ENCODE assay signal across 1 fruit fly cellular context in the genomic region with DNA sequence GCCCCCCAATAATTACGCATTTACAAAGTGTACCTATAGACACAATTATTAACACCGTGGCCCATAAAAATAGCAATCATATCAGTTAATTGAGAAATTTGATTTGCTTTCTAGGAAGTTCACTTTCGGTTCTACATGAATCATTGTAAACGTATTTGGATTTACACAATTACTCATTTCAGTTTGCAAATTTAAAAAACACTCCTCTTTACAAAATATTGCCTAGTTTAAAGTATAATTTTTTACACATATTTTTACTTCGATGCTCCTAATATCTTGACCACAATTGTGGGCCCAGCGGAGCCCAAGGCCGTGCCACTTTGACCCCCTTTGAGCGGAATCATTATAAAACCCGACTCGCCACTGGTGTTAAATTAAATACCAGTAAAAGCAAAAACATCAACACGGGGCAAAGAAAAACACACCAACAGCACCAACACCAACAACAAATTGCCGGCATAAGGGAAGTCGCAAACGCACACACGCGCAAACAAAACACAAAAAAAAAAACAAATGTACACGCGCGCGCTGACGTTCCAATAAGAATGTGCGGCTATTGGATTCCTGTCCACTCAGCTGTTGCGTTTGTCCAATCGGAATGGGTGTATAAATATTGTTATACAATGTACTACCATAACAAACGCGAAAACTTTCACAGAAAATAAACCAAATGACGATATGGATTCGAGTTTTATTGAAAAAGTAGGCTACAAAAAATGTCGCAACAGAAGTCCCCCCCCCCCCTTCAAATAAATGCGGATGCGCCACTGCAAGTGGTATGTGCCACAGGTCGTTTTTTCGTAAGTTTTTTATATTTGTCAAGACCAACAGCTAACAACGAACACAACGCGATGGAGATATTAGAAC.
TF ChIP-seq lines count a peak whose summit lies in the region.

No protein-coding gene starts in this region.

TF ChIP-seq in whole organism, embryonic, 481 proteins besides CTCF, POLR2A, EP300 and RAD21 (continued from another document and continues in another):
- TF ChIP-seq Ravus (GFP tag; IDR thresholded peaks at IDR 0.05; lab: Robert Waterston, UW) (no peak; the same call in 1 of the 2 replicates), Fer3 (tag; optimal IDR thresholded peaks at IDR 0.05; lab: Kevin White, UChicago) (peak; percentile 71), CG17385 (GFP tag; optimal IDR thresholded peaks at IDR 0.05; lab: Kevin White, UChicago) (peak; percentile 71), Opbp (GFP tag; IDR thresholded peaks at IDR 0.05; lab: Robert Waterston, UW; ENCODE audit: partially characterized antibody) (no peak), gfzf (GFP tag; optimal IDR thresholded peaks at IDR 0.05; lab: Kevin White, UChicago) (no peak), corto (GFP tag; optimal IDR thresholded peaks at IDR 0.05; lab: Kevin White, UChicago) (no peak), Hr3 (GFP tag; optimal IDR thresholded peaks at IDR 0.05; lab: Kevin White, UChicago) (no peak), zen (tag; optimal IDR thresholded peaks at IDR 0.05; lab: Kevin White, UChicago) (peak; percentile 13), dysf (GFP tag; IDR thresholded peaks at IDR 0.05; lab: Robert Waterston, UW) (peak; percentile 73), CG13624 (GFP tag; optimal IDR thresholded peaks at IDR 0.05; lab: Kevin White, UChicago) (peak; percentile 65), Med (GFP tag; lab: Kevin White, UChicago) (peak; percentile 86), sim (GFP tag; IDR thresholded peaks at IDR 0.05; lab: Robert Waterston, UW) (0 out of 2 replicates have a peak, but pooled peaks have one; percentile 23), Sry-β (GFP tag; optimal IDR thresholded peaks at IDR 0.05; lab: Kevin White, UChicago) (no peak), ken (GFP tag; IDR thresholded peaks at IDR 0.05; lab: Robert Waterston, UW) (no peak), Myb (GFP tag; optimal IDR thresholded peaks at IDR 0.05; lab: Kevin White, UChicago) (peak; percentile 33), CG12104 (GFP tag; optimal IDR thresholded peaks at IDR 0.05; lab: Kevin White, UChicago) (peak; percentile 42), unc-4 (GFP tag; IDR thresholded peaks at IDR 0.05; lab: Robert Waterston, UW; ENCODE audit: partially characterized antibody) (no peak), CG7745 (tag; optimal IDR thresholded peaks at IDR 0.05; lab: Kevin White, UChicago) (no peak), CG10979 (tag; optimal IDR thresholded peaks at IDR 0.05; lab: Kevin White, UChicago) (peak; percentile 42), CG8290 (GFP tag; optimal IDR thresholded peaks at IDR 0.05; lab: Kevin White, UChicago) (no peak), CG8290 (tag; optimal IDR thresholded peaks at IDR 0.05; lab: Kevin White, UChicago) (peak in 1 of 2 experiments; percentile 59), stwl (tag; optimal IDR thresholded peaks at IDR 0.05; lab: Kevin White, UChicago) (no peak), CG6254 (GFP tag; optimal IDR thresholded peaks at IDR 0.05; lab: Kevin White, UChicago) (peak; percentile 13), YL-1 (GFP tag; optimal IDR thresholded peaks at IDR 0.05; lab: Kevin White, UChicago) (no peak), D19B (GFP tag; optimal IDR thresholded peaks at IDR 0.05; lab: Kevin White, UChicago) (peak; percentile 36), trh (GFP tag; optimal IDR thresholded peaks at IDR 0.05; lab: Kevin White, UChicago) (no peak), br (optimal IDR thresholded peaks at IDR 0.05; lab: Kevin White, UChicago) (no peak), CG11398 (GFP tag; optimal IDR thresholded peaks at IDR 0.05; lab: Kevin White, UChicago) (no peak), Bteb2 (GFP tag; optimal IDR thresholded peaks at IDR 0.05; lab: Kevin White, UChicago) (peak; percentile 48), C15 (GFP tag; IDR thresholded peaks at IDR 0.05; lab: Robert Waterston, UW) (no peak), Atf6 (GFP tag; IDR thresholded peaks at IDR 0.05; lab: Robert Waterston, UW) (peak; percentile 70), Hand (GFP tag; optimal IDR thresholded peaks at IDR 0.05; lab: Kevin White, UChicago) (peak; percentile 63), sd (tag; optimal IDR thresholded peaks at IDR 0.05; lab: Kevin White, UChicago) (peak; percentile 41), chif (GFP tag; optimal IDR thresholded peaks at IDR 0.05; lab: Kevin White, UChicago) (peak; percentile 28 to 32), slp2 (GFP tag; optimal IDR thresholded peaks at IDR 0.05; lab: Kevin White, UChicago) (no peak), gcm (GFP tag; optimal IDR thresholded peaks at IDR 0.05; lab: Kevin White, UChicago) (peak; percentile 26), Sry-δ (GFP tag; optimal IDR thresholded peaks at IDR 0.05; lab: Kevin White, UChicago) (peak; percentile 3), Oli (tag; optimal IDR thresholded peaks at IDR 0.05; lab: Kevin White, UChicago) (peak; percentile 71), HLH4C (GFP tag; IDR thresholded peaks at IDR 0.05; lab: Robert Waterston, UW; ENCODE audit: partially characterized antibody) (no peak), Mes4 (GFP tag; optimal IDR thresholded peaks at IDR 0.05; lab: Kevin White, UChicago) (peak; percentile 47), zfh2 (GFP tag; optimal IDR thresholded peaks at IDR 0.05; lab: Kevin White, UChicago) (peak; percentile 50), CG4328 (GFP tag; optimal IDR thresholded peaks at IDR 0.05; lab: Kevin White, UChicago) (peak; percentile 38), PHDP (tag; optimal IDR thresholded peaks at IDR 0.05; lab: Kevin White, UChicago) (peak; percentile 75), Asciz (GFP tag; optimal IDR thresholded peaks at IDR 0.05; lab: Kevin White, UChicago) (peak; percentile 53), cas (GFP tag; IDR thresholded peaks at IDR 0.05; lab: Robert Waterston, UW) (no peak), CG5245 (GFP tag; optimal IDR thresholded peaks at IDR 0.05; lab: Kevin White, UChicago) (no peak), CG13123 (GFP tag; optimal IDR thresholded peaks at IDR 0.05; lab: Kevin White, UChicago) (no peak), E2f1 (GFP tag; IDR thresholded peaks at IDR 0.05; lab: Robert Waterston, UW) (0 out of 2 replicates have a peak, but pooled peaks have one; percentile 38), CG12071 (GFP tag; optimal IDR thresholded peaks at IDR 0.05; lab: Kevin White, UChicago) (peak; percentile 55), eyg (GFP tag; optimal IDR thresholded peaks at IDR 0.05; lab: Kevin White, UChicago) (peak; percentile 7), Chrac-16 (GFP tag; optimal IDR thresholded peaks at IDR 0.05; lab: Kevin White, UChicago) (peak; percentile 47), chinmo (GFP tag; IDR thresholded peaks at IDR 0.05; lab: Robert Waterston, UW; ENCODE audit: partially characterized antibody) (0 out of 4 replicates have a peak, but pooled peaks have one; percentile 40), CG6683 (GFP tag; optimal IDR thresholded peaks at IDR 0.05; lab: Kevin White, UChicago) (no peak), Atf-2 (GFP tag; optimal IDR thresholded peaks at IDR 0.05; lab: Kevin White, UChicago) (peak; percentile 25), CG31388 (GFP tag; optimal IDR thresholded peaks at IDR 0.05; lab: Kevin White, UChicago) (peak; percentile 13), CG32767 (GFP tag; IDR thresholded peaks at IDR 0.05; lab: Robert Waterston, UW) (0 out of 2 replicates have a peak, but pooled peaks have one; percentile 45), CG7928 (GFP tag; optimal IDR thresholded peaks at IDR 0.05; lab: Kevin White, UChicago) (no peak), Ptx1 (GFP tag; IDR thresholded peaks at IDR 0.05; lab: Robert Waterston, UW) (peak; percentile 51; the same call in 1 of the 2 replicates), CG15011 (GFP tag; optimal IDR thresholded peaks at IDR 0.05; lab: Kevin White, UChicago) (peak; percentile 62), Aef1 (GFP tag; IDR thresholded peaks at IDR 0.05; lab: Robert Waterston, UW) (peak; percentile 35; the same call in 1 of the 3 replicates), klu (GFP tag; IDR thresholded peaks at IDR 0.05; lab: Robert Waterston, UW) (no peak), fru (optimal IDR thresholded peaks at IDR 0.05; lab: Kevin White, UChicago) (no peak), CG3726 (GFP tag; IDR thresholded peaks at IDR 0.05; lab: Robert Waterston, UW) (0 out of 3 replicates have a peak, but pooled peaks have one; percentile 59), sima (GFP tag; optimal IDR thresholded peaks at IDR 0.05; lab: Kevin White, UChicago) (peak; percentile 6), CG10209 (GFP tag; optimal IDR thresholded peaks at IDR 0.05; lab: Kevin White, UChicago) (peak; percentile 59), CG9215 (GFP tag; IDR thresholded peaks at IDR 0.05; lab: Robert Waterston, UW) (peak; percentile 30; the same call in 1 of the 2 replicates), lola (GFP tag; optimal IDR thresholded peaks at IDR 0.05; lab: Kevin White, UChicago) (peak in 1 of 3 experiments; percentile 18), az2 (GFP tag; optimal IDR thresholded peaks at IDR 0.05; lab: Kevin White, UChicago) (peak; percentile 28), CG6765 (GFP tag; optimal IDR thresholded peaks at IDR 0.05; lab: Kevin White, UChicago) (peak; percentile 77), CG14860 (GFP tag; IDR thresholded peaks at IDR 0.05; lab: Robert Waterston, UW; ENCODE audit: partially characterized antibody) (no peak), Ssrp (tag; optimal IDR thresholded peaks at IDR 0.05; lab: Kevin White, UChicago) (peak; percentile 39), cad (GFP tag; optimal IDR thresholded peaks at IDR 0.05; lab: Kevin White, UChicago) (no peak), Meics (GFP tag; optimal IDR thresholded peaks at IDR 0.05; lab: Kevin White, UChicago) (peak; percentile 82), aop (GFP tag; IDR thresholded peaks at IDR 0.05; lab: Robert Waterston, UW) (no peak), CG7987 (GFP tag; optimal IDR thresholded peaks at IDR 0.05; lab: Kevin White, UChicago) (no peak), CG7372 (GFP tag; IDR thresholded peaks at IDR 0.05; lab: Robert Waterston, UW) (peak; percentile 70), CG10274 (GFP tag; optimal IDR thresholded peaks at IDR 0.05; lab: Kevin White, UChicago) (peak; percentile 40), emc (GFP tag; optimal IDR thresholded peaks at IDR 0.05; lab: Kevin White, UChicago) (peak; percentile 31), nerfin-2 (GFP tag; IDR thresholded peaks at IDR 0.05; lab: Robert Waterston, UW; ENCODE audit: partially characterized antibody) (no peak), CG33557 (GFP tag; optimal IDR thresholded peaks at IDR 0.05; lab: Kevin White, UChicago) (no peak), Hsf (GFP tag; optimal IDR thresholded peaks at IDR 0.05; lab: Kevin White, UChicago) (peak; percentile 71), org-1 (GFP tag; optimal IDR thresholded peaks at IDR 0.05; lab: Kevin White, UChicago) (peak; percentile 58), Dek (tag; optimal IDR thresholded peaks at IDR 0.05; lab: Kevin White, UChicago) (peak; percentile 61), Bdp1 (GFP tag; optimal IDR thresholded peaks at IDR 0.05; lab: Kevin White, UChicago) (peak; percentile 28), zfh1 (GFP tag; IDR thresholded peaks at IDR 0.05; lab: Robert Waterston, UW) (peak; percentile 50; the same call in 1 of the 3 replicates), gem (tag; optimal IDR thresholded peaks at IDR 0.05; lab: Kevin White, UChicago) (peak; percentile 82), Lhr (GFP tag; optimal IDR thresholded peaks at IDR 0.05; lab: Kevin White, UChicago) (no peak), MBD-R2 (GFP tag; IDR thresholded peaks at IDR 0.05; lab: Robert Waterston, UW) (no peak; the same call in 1 of the 2 replicates), CG13775 (GFP tag; optimal IDR thresholded peaks at IDR 0.05; lab: Kevin White, UChicago) (peak; percentile 52), CG13424 (tag; optimal IDR thresholded peaks at IDR 0.05; lab: Kevin White, UChicago) (peak; percentile 77), CG3281 (GFP tag; optimal IDR thresholded peaks at IDR 0.05; lab: Kevin White, UChicago) (peak; percentile 86), NfI (GFP tag; optimal IDR thresholded peaks at IDR 0.05; lab: Kevin White, UChicago) (peak; percentile 78), CG1832 (GFP tag; optimal IDR thresholded peaks at IDR 0.05; lab: Kevin White, UChicago) (no peak), CoRest (tag; optimal IDR thresholded peaks at IDR 0.05; lab: Kevin White, UChicago) (peak; percentile 73), chn (GFP tag; optimal IDR thresholded peaks at IDR 0.05; lab: Kevin White, UChicago) (peak; percentile 37), maf-S (GFP tag; optimal IDR thresholded peaks at IDR 0.05; lab: Kevin White, UChicago) (peak; percentile 6), CG11504 (tag; optimal IDR thresholded peaks at IDR 0.05; lab: Kevin White, UChicago) (peak; percentile 66), croc (GFP tag; conservative IDR thresholded peaks at IDR 0.05; lab: Robert Waterston, UW) (no peak), CG17328 (GFP tag; IDR thresholded peaks at IDR 0.05; lab: Robert Waterston, UW) (0 out of 2 replicates have a peak, but pooled peaks have one; percentile 24), stc (GFP tag; IDR thresholded peaks at IDR 0.05; lab: Robert Waterston, UW) (peak; percentile 67), hkb (optimal IDR thresholded peaks at IDR 0.05; lab: Kevin White, UChicago) (no peak), hkb (GFP tag; IDR thresholded peaks at IDR 0.05; lab: Robert Waterston, UW) (peak; percentile 62; the same call in 1 of the 2 replicates), CG8281 (tag; optimal IDR thresholded peaks at IDR 0.05; lab: Kevin White, UChicago) (no peak), sug (tag; optimal IDR thresholded peaks at IDR 0.05; lab: Kevin White, UChicago) (peak; percentile 75), CG12299 (tag; optimal IDR thresholded peaks at IDR 0.05; lab: Kevin White, UChicago) (peak; percentile 25), lmd (GFP tag; IDR thresholded peaks at IDR 0.05; lab: Robert Waterston, UW) (peak; percentile 67), CG7556 (GFP tag; optimal IDR thresholded peaks at IDR 0.05; lab: Kevin White, UChicago) (peak; percentile 74), CG17612 (GFP tag; IDR thresholded peaks at IDR 0.05; lab: Robert Waterston, UW) (no peak), CG11723 (GFP tag; optimal IDR thresholded peaks at IDR 0.05; lab: Kevin White, UChicago) (peak; percentile 28), Oaz (GFP tag; IDR thresholded peaks at IDR 0.05; lab: Robert Waterston, UW) (peak; percentile 31; the same call in 1 of the 2 replicates), usp (GFP tag; optimal IDR thresholded peaks at IDR 0.05; lab: Kevin White, UChicago) (no peak), CG3407 (GFP tag; optimal IDR thresholded peaks at IDR 0.05; lab: Kevin White, UChicago) (no peak), ac (GFP tag; optimal IDR thresholded peaks at IDR 0.05; lab: Kevin White, UChicago) (no peak), hbn (GFP tag; IDR thresholded peaks at IDR 0.05; lab: Robert Waterston, UW; ENCODE audit: partially characterized antibody) (no peak), CG11093 (GFP tag; IDR thresholded peaks at IDR 0.05; lab: Robert Waterston, UW) (no peak), ATbp (GFP tag; optimal IDR thresholded peaks at IDR 0.05; lab: Kevin White, UChicago) (peak; percentile 18), CG1024 (GFP tag; IDR thresholded peaks at IDR 0.05; lab: Robert Waterston, UW) (no peak), CG10267 (tag; optimal IDR thresholded peaks at IDR 0.05; lab: Kevin White, UChicago) (peak; percentile 39), dan (GFP tag; IDR thresholded peaks at IDR 0.05; lab: Robert Waterston, UW) (no peak)
